Worm (Caenorhabditis elegans) whole organism, L1 larva: Measurements from ENCODE around the gene srbc-23.

Experiments
- aly-2 ChIP-seq: fragments of 150-350 bp; optimal IDR thresholded peaks from 2 replicates; lab custom pipeline; 2014; ENCODE audit warnings: missing biosample characterization, missing genetic modification characterization
- ceh-90 ChIP-seq: sonication (generic microtip); optimal IDR thresholded peaks from 2 replicates; lab custom pipeline; 2016; ENCODE audit warnings: missing genetic modification characterization, missing compliant biosample characterization
- fkh-10 ChIP-seq: sonication (generic microtip); optimal IDR thresholded peaks from 2 replicates; lab custom pipeline; 2017; ENCODE audit warnings: missing biosample characterization, missing genetic modification reagents, missing genetic modification characterization
- jun-1 ChIP-seq: fragments of 150-350 bp; optimal IDR thresholded peaks from 2 replicates; lab custom pipeline; 2014; ENCODE audit warnings: missing biosample characterization, missing genetic modification reagents, missing genetic modification characterization
- lin-39 ChIP-seq: fragments of 150-350 bp; optimal IDR thresholded peaks from 2 replicates; lab custom pipeline; 2014; ENCODE audit warnings: missing biosample characterization, missing genetic modification reagents, missing genetic modification characterization
- nhr-237 ChIP-seq: fragments of 150-350 bp; optimal IDR thresholded peaks from 2 replicates; lab custom pipeline; 2014; ENCODE audit warnings: missing biosample characterization, missing genetic modification characterization
- rnt-1 ChIP-seq: sonication (generic microtip); optimal IDR thresholded peaks from 2 replicates; lab custom pipeline; 2016; ENCODE audit warnings: mild to moderate bottlenecking, missing genetic modification characterization, moderate library complexity, missing compliant biosample characterization
- unc-62 ChIP-seq: fragments of 150-350 bp; optimal IDR thresholded peaks from 2 replicates; lab custom pipeline; 2014; ENCODE audit warnings: missing biosample characterization, missing genetic modification reagents, missing genetic modification characterization

DNA sequence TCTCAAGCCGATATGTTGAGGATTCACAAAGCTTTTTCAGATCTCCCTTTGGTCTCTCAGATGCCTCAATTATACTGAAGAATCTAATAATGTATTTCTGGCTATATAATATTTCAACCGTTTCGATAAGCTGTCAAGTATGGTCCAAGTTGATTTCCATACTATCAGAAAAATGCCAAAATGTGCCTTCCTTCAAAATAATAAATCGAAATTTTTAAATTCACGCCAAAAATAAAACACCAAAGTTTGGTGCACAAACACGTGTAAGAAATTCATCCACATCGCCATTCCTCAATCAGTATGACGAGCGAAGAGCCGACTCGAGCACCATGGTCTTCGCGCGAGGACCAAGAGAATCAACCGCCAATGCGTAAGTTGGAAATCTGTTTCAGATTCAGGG, 33.8 kb upstream of the srbc-23 start, which contains the start of gene F22F7.11:
- TF ChIP-seq aly-2 (tag; lab: Kevin White, UChicago) (no peak), jun-1 (tag; lab: Kevin White, UChicago) (no peak), rnt-1 (tag; lab: Kevin White, UChicago) (no peak), fkh-10 (GFP tag; lab: Kevin White, UChicago) (no peak), unc-62 (GFP tag; lab: Kevin White, UChicago) (no peak), lin-39 (no peak), ceh-90 (tag; lab: Kevin White, UChicago) (no peak), nhr-237 (tag; lab: Kevin White, UChicago) (no peak)
